Worm (Caenorhabditis elegans) whole organism, L4 larva: Measurements from ENCODE around the gene F02E11.2.
"Not testable (repeated sequence)": the region's sequence is repeated elsewhere in the genome, so short reads cannot be mapped to it uniquely, and the experiment has no call there.

Experiments used
- F49E8.2 ChIP-seq: sonication (generic microtip); optimal IDR thresholded peaks from 2 replicates; lab custom pipeline; 2016; ENCODE audit warnings: missing compliant biosample characterization, mild to moderate bottlenecking, missing genetic modification characterization, borderline replicate concordance
- R02D3.7 ChIP-seq: fragments of 150-350 bp; sonication (generic microtip); optimal IDR thresholded peaks from 3 replicates; lab custom pipeline; 2014; ENCODE audit warnings: missing biosample characterization, missing genetic modification characterization
- ceh-82 ChIP-seq: sonication (generic microtip); optimal IDR thresholded peaks from 2 replicates; lab custom pipeline; 2017; ENCODE audit warnings: missing biosample characterization, missing genetic modification characterization
- egl-27 ChIP-seq: sonication (generic microtip); optimal IDR thresholded peaks from 3 replicates; lab custom pipeline; 2017; ENCODE audit warnings: missing biosample characterization, missing genetic modification reagents, missing genetic modification characterization
- lin-15B ChIP-seq: fragments of 150-350 bp; sonication (generic microtip); optimal IDR thresholded peaks from 3 replicates; lab custom pipeline; 2014; ENCODE audit warnings: missing biosample characterization, missing genetic modification characterization
- mep-1 ChIP-seq: fragments of 150-350 bp; sonication (generic microtip); optimal IDR thresholded peaks from 3 replicates; lab custom pipeline; 2014; ENCODE audit warnings: missing biosample characterization, missing genetic modification characterization
- nhr-6 ChIP-seq: fragments of 150-350 bp; optimal IDR thresholded peaks from 2 replicates; lab custom pipeline; 2014; ENCODE audit warnings: missing biosample characterization, missing genetic modification characterization
- nhr-76 ChIP-seq: fragments of 150-350 bp; optimal IDR thresholded peaks from 2 replicates; lab custom pipeline; 2014; ENCODE audit warnings: missing biosample characterization, missing genetic modification characterization
- pha-4 ChIP-seq, 2 experiments: fragments of 150-350 bp in 1 of 2; fragments of 200-800 bp in 1 of 2; sonication (Bioruptor generic) in 1 of 2; IDR thresholded peaks in 1 of 2; optimal IDR thresholded peaks in 1 of 2; 2 replicates each; pipeline versions ENCODE4 v1.3.6 to Lab custom; 2014 to 2022; ENCODE audit warnings: missing genetic modification characterization in 2 of 2, missing genetic modification reagents in 2 of 2, missing biosample characterization in 1 of 2, missing compliant biosample characterization in 1 of 2
- snpc-4 ChIP-seq: fragments of 150-350 bp; optimal IDR thresholded peaks from 2 replicates; lab custom pipeline; 2014; ENCODE audit warnings: missing biosample characterization, missing genetic modification characterization
- unc-62 ChIP-seq, 3 experiments: fragments of 150-350 bp in 1 of 3; sonication (generic microtip); optimal IDR thresholded peaks in 2 of 3; peaks in 1 of 3; 1 replicate in 1 of 3; 2 replicates in 2 of 3; lab custom pipeline; 2014 to 2017; ENCODE audit warnings: missing biosample characterization in 3 of 3, missing genetic modification characterization in 3 of 3, missing genetic modification reagents in 3 of 3, missing genotype in 1 of 3

DNA sequence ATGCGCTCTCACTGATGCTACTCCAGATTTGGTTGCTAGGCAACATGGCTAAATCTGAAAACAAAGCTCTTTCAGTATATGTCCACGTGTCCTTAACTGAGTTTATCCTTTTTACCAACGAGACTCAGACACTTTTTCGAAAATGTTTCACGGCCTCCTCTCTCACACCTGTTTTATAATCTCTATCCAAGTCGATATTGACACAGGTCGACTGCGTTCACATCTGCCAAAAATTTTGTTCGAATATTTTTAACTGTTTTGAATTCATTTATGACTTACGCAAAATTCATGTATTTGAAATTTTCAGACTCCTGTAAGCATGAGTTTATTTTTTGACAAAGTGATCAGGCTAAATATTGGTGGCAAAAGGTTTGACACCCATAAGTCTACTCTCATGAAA lies 46.8 kb upstream of the F02E11.2 start, which contains the start of gene ZC239.3:
- TF ChIP-seq mep-1; egl-27 (tag; lab: Kevin White, UChicago); pha-4 (GFP tag; IDR thresholded peaks at IDR 0.05; lab: Robert Waterston, UW); pha-4 (tag; optimal IDR thresholded peaks at IDR 0.05; lab: Kevin White, UChicago); R02D3.7; nhr-76 (tag; lab: Kevin White, UChicago); ceh-82 (tag; lab: Kevin White, UChicago); lin-15B (tag; lab: Kevin White, UChicago); unc-62 (GFP tag; optimal IDR thresholded peaks at IDR 0.05 in 1 of 2; lab: Kevin White, UChicago); unc-62 (tag; optimal IDR thresholded peaks at IDR 0.05; lab: Kevin White, UChicago); snpc-4 (tag; lab: Kevin White, UChicago); F49E8.2 (tag; lab: Kevin White, UChicago); nhr-6 (tag; lab: Kevin White, UChicago): not testable (repeated sequence)
